Fruit fly (Drosophila melanogaster): ENCODE measurements around the gene Zasp67.

Zasp67 gene

DNA sequence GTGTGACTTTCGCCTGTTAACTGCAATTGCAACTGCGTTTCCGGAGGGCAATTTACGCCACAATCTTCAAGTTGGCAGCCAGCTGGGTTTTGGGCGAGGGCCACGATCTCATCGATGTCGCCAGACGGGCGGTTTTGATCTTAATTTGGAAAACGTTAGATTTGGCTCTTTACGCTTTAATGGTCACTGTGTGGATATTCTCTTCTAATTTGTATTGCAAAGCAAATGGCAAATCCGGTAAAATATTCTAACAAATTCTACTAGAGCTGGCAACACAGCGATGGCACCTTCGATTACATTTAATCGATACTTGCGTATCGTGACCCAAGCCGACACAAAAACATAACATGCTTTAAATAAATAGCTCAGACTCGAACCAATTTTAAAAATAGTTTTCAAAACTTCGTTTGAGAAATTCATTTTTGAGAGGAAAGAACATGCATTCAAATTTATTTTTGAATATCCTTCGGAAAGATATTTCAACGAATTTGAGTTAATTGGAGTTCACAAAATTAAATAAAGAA, 39.1 kb upstream of the Zasp67 start, which contains the start of gene I-2:
Gene I-2, minus strand, starts transcription at position 282 of the 524 bp plus-strand sequence.
- peak; percentile 64 for TF ChIP-seq CG3995 (GFP tag; optimal IDR thresholded peaks at IDR 0.05)
- no peak for TF ChIP-seq CG7786 (GFP tag; optimal IDR thresholded peaks at IDR 0.05)
- TF ChIP-seq sd (tag; optimal IDR thresholded peaks at IDR 0.05) = peak; percentile 55
- TF ChIP-seq CG12391 (tag; optimal IDR thresholded peaks at IDR 0.05) = peak; percentile 41
- TF ChIP-seq Elba2 (GFP tag; optimal IDR thresholded peaks at IDR 0.05) = no peak
- TF ChIP-seq Taf1 (GFP tag; IDR thresholded peaks at IDR 0.05) = no peak
- TF ChIP-seq CG16813 (GFP tag; IDR thresholded peaks at IDR 0.05; ENCODE audit: partially characterized antibody) = peak; percentile 83
- no peak for TF ChIP-seq en (GFP tag; optimal IDR thresholded peaks at IDR 0.05)
- peak; percentile 45 for TF ChIP-seq pita (GFP tag; optimal IDR thresholded peaks at IDR 0.05)
- no peak for TF ChIP-seq B-H1 (GFP tag; IDR thresholded peaks at IDR 0.05)
- TF ChIP-seq eyg (GFP tag; optimal IDR thresholded peaks at IDR 0.05) = no peak
- TF ChIP-seq CG2129 (GFP tag; IDR thresholded peaks at IDR 0.05; ENCODE audit: partially characterized antibody) = peak; percentile 60
- TF ChIP-seq lilli (GFP tag; optimal IDR thresholded peaks at IDR 0.05) = peak; percentile 58
- TF ChIP-seq CG10959 (GFP tag; IDR thresholded peaks at IDR 0.05) = no peak
- TF ChIP-seq Gug (GFP tag; IDR thresholded peaks at IDR 0.05) = no peak
- peak; percentile 39 for TF ChIP-seq Hsf (GFP tag; optimal IDR thresholded peaks at IDR 0.05)
- no peak for TF ChIP-seq CG3726 (GFP tag; IDR thresholded peaks at IDR 0.05)
- TF ChIP-seq BEAF-32 (GFP tag; optimal IDR thresholded peaks at IDR 0.05) = peak; percentile 84
- TF ChIP-seq vvl (GFP tag; IDR thresholded peaks at IDR 0.05) = peak; percentile 29; the same call in 1 of the 2 replicates
- TF ChIP-seq CG14667 (GFP tag; IDR thresholded peaks at IDR 0.05) = no peak
- TF ChIP-seq vnd (GFP tag; IDR thresholded peaks at IDR 0.05; ENCODE audit: partially characterized antibody) = peak; percentile 73
- peak; percentile 79 for TF ChIP-seq CG42726 (GFP tag; IDR thresholded peaks at IDR 0.05; ENCODE audit: partially characterized antibody)
- TF ChIP-seq CG4282 (GFP tag; optimal IDR thresholded peaks at IDR 0.05) = peak; percentile 16
- no peak for TF ChIP-seq Adf1 (GFP tag; IDR thresholded peaks at IDR 0.05)
- TF ChIP-seq twi (tag; optimal IDR thresholded peaks at IDR 0.05) = no peak
- TF ChIP-seq HmgD (GFP tag; optimal IDR thresholded peaks at IDR 0.05) = peak; percentile 45
- TF ChIP-seq CG17186 (GFP tag; optimal IDR thresholded peaks at IDR 0.05) = peak; percentile 90
- TF ChIP-seq CG9437 (GFP tag; optimal IDR thresholded peaks at IDR 0.05) = peak; percentile 26
- no peak for TF ChIP-seq Eip74EF (GFP tag; optimal IDR thresholded peaks at IDR 0.05)
- TF ChIP-seq CG13287 (GFP tag; IDR thresholded peaks at IDR 0.05; ENCODE audit: partially characterized antibody) = peak; percentile 93
- no peak for TF ChIP-seq Optix (GFP tag; IDR thresholded peaks at IDR 0.05)
- TF ChIP-seq CG11247 (GFP tag; IDR thresholded peaks at IDR 0.05) = no peak
- peak; percentile 31 for TF ChIP-seq CG9797 (GFP tag; optimal IDR thresholded peaks at IDR 0.05)
- TF ChIP-seq phol (tag; optimal IDR thresholded peaks at IDR 0.05) = peak; percentile 31
- TF ChIP-seq Dll (GFP tag; IDR thresholded peaks at IDR 0.05; ENCODE audit: partially characterized antibody) = peak; percentile 87
- peak; percentile 88 for TF ChIP-seq knrl (GFP tag; IDR thresholded peaks at IDR 0.05; ENCODE audit: partially characterized antibody)
- TF ChIP-seq Sry-β (GFP tag; optimal IDR thresholded peaks at IDR 0.05) = peak; percentile 1
- 0 out of 3 replicates have a peak, but pooled peaks have one; percentile 41 for TF ChIP-seq mld (GFP tag; IDR thresholded peaks at IDR 0.05; ENCODE audit: partially characterized antibody)
- TF ChIP-seq sr (GFP tag; IDR thresholded peaks at IDR 0.05) = no peak
- TF ChIP-seq dm (GFP tag; optimal IDR thresholded peaks at IDR 0.05) = no peak
- TF ChIP-seq nerfin-2 (GFP tag; IDR thresholded peaks at IDR 0.05; ENCODE audit: partially characterized antibody) = peak; percentile 77
- TF ChIP-seq dmrt11E (tag; optimal IDR thresholded peaks at IDR 0.05) = no peak
- TF ChIP-seq Xbp1 (GFP tag; optimal IDR thresholded peaks at IDR 0.05) = peak; percentile 34
- no peak for TF ChIP-seq pros (GFP tag; optimal IDR thresholded peaks at IDR 0.05)
- peak; percentile 34 for TF ChIP-seq grau (tag; optimal IDR thresholded peaks at IDR 0.05)
- TF ChIP-seq CG11093 (GFP tag; IDR thresholded peaks at IDR 0.05) = no peak
- TF ChIP-seq CG13296 (GFP tag; optimal IDR thresholded peaks at IDR 0.05) = no peak
- peak; percentile 84 for TF ChIP-seq Opbp (GFP tag; IDR thresholded peaks at IDR 0.05; ENCODE audit: partially characterized antibody)
- peak in 1 of 2 experiments; percentile 41 for TF ChIP-seq crp (GFP tag; optimal IDR thresholded peaks at IDR 0.05)

Data from whole organism, embryonic.